Fruit fly (Drosophila melanogaster): Measurements from ENCODE around the gene CBP.
A peak's percentile ranks its signal among the peaks of the same experiment; 100 is the strongest.

DNA sequence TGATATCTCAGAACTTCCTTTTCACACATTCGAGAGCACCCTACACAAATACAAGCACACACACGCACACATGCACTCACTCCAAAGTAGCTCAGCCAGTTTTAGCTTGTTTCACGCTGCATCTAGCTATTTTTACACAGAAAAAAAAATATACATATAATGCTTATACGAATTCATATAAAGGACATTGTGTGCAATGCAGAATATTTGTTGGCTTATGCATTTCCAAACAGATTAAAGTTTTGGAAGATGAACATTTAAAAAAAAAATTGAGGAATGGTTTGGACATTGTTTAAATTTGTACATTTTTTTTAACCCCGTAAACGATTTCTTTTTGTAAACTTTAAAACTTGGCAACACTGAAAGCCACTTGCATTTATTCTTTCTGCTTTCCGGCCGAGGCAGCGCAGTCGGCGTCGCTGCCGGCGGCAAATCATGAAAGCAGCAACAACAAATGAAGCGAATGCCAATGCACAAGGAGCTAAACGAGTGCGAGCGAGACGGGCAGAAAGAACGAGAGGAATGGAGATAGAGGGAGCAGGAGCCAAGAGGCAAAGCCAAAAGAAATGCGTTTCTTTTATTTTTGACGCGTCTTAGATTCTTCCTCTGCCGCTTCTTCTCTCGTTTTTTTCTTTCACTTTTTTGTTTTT lies 18.0 kb upstream of the CBP start:
- TF ChIP-seq CG17806 (tag; optimal IDR thresholded peaks at IDR 0.05) (peak; percentile 88), gl (tag; optimal IDR thresholded peaks at IDR 0.05) (peak; percentile 55), CG34367 (tag; optimal IDR thresholded peaks at IDR 0.05) (peak; percentile 85), CG8301 (tag; optimal IDR thresholded peaks at IDR 0.05) (peak; percentile 85), rn (GFP tag; IDR thresholded peaks at IDR 0.05) (no peak), CG10348 (GFP tag; IDR thresholded peaks at IDR 0.05) (no peak), Pif1A (GFP tag; optimal IDR thresholded peaks at IDR 0.05) (peak; percentile 76), CG4496 (GFP tag; IDR thresholded peaks at IDR 0.05) (peak; percentile 47), EcR (GFP tag; optimal IDR thresholded peaks at IDR 0.05) (no peak), CG13204 (GFP tag; optimal IDR thresholded peaks at IDR 0.05) (peak; percentile 52)
